Worm (Caenorhabditis elegans): ENCODE results near the gene chd-3.

chd-3 gene

DNA sequence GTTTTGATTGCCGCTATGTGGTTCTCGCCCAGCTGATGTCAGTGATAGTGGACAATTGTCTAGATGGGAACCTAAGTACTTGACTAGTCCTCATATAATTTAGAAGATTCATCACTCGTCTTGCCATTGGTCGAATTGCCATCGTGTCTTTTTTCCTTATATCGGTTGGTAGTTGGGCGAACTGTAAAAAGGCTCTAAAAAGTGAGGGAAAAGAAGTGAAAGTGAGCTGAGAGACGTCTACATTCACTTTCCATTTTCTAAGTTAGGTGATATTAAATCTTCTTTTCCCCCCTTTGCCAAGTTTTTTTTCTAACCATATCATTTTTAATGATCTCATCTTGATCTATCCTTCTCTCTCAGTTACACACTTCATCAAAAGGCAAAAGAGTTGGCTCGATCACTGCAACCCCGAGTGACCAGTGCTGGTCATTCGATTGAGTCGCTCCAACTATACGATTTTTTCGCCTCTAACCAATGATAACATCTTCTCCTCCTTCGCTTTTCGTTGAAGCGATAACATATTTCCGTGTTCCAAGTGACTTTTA lies 22.5 kb upstream of the chd-3 start:
- TF ChIP-seq mbf-1 (tag; optimal IDR thresholded peaks at IDR 0.05) = no peak
- no peak for TF ChIP-seq ZK546.5 (tag; optimal IDR thresholded peaks at IDR 0.05)
- TF ChIP-seq sma-3 (GFP tag; optimal IDR thresholded peaks at IDR 0.05) = peak; percentile 48
- no peak for TF ChIP-seq nhr-21 (tag; optimal IDR thresholded peaks at IDR 0.05)
- peak; percentile 32 for TF ChIP-seq nhr-25 (tag; optimal IDR thresholded peaks at IDR 0.05)
- no peak for TF ChIP-seq aly-2 (tag; optimal IDR thresholded peaks at IDR 0.05)
- peak; percentile 5 for TF ChIP-seq egl-27 (tag; optimal IDR thresholded peaks at IDR 0.05)
- no peak for TF ChIP-seq unc-39 (tag; optimal IDR thresholded peaks at IDR 0.05)
- peak; percentile 18 for TF ChIP-seq fos-1 (tag; optimal IDR thresholded peaks at IDR 0.05)
- no peak for TF ChIP-seq C34F6.9 (tag; optimal IDR thresholded peaks at IDR 0.05)
- TF ChIP-seq sem-4 (tag; optimal IDR thresholded peaks at IDR 0.05) = no peak
- TF ChIP-seq blmp-1 (tag; optimal IDR thresholded peaks at IDR 0.05; ENCODE audit: insufficient read depth) = peak; percentile 98
- TF ChIP-seq skn-1 (tag; optimal IDR thresholded peaks at IDR 0.05) = no peak

ce11 chrX:12873688-12874364 lies 21.4 kb upstream of the chd-3 start:
- TF ChIP-seq mdl-1 (tag; optimal IDR thresholded peaks at IDR 0.05) (peak in 1 of 2 experiments; percentile 53), unc-39 (tag; optimal IDR thresholded peaks at IDR 0.05) (no peak), nhr-129 (tag; optimal IDR thresholded peaks at IDR 0.05) (peak; percentile 79), crh-2 (tag; optimal IDR thresholded peaks at IDR 0.05) (peak; percentile 39), sma-3 (GFP tag; optimal IDR thresholded peaks at IDR 0.05) (peak; percentile 33), ama-1 (optimal IDR thresholded peaks at IDR 0.05) (no peak), sma-9 (GFP tag; optimal IDR thresholded peaks at IDR 0.05) (peak; percentile 81), sma-9 (tag; optimal IDR thresholded peaks at IDR 0.05) (no peak), nhr-237 (tag; optimal IDR thresholded peaks at IDR 0.05) (no peak), nhr-6 (tag; optimal IDR thresholded peaks at IDR 0.05) (peak; percentile 15), F13H6.1 (tag; optimal IDR thresholded peaks at IDR 0.05) (peak; percentile 78), unc-62 (GFP tag; optimal IDR thresholded peaks at IDR 0.05) (no peak), ztf-4 (tag; optimal IDR thresholded peaks at IDR 0.05) (peak; percentile 48), lsy-2 (tag; optimal IDR thresholded peaks at IDR 0.05) (peak in 1 of 2 experiments; percentile 39)

DNA sequence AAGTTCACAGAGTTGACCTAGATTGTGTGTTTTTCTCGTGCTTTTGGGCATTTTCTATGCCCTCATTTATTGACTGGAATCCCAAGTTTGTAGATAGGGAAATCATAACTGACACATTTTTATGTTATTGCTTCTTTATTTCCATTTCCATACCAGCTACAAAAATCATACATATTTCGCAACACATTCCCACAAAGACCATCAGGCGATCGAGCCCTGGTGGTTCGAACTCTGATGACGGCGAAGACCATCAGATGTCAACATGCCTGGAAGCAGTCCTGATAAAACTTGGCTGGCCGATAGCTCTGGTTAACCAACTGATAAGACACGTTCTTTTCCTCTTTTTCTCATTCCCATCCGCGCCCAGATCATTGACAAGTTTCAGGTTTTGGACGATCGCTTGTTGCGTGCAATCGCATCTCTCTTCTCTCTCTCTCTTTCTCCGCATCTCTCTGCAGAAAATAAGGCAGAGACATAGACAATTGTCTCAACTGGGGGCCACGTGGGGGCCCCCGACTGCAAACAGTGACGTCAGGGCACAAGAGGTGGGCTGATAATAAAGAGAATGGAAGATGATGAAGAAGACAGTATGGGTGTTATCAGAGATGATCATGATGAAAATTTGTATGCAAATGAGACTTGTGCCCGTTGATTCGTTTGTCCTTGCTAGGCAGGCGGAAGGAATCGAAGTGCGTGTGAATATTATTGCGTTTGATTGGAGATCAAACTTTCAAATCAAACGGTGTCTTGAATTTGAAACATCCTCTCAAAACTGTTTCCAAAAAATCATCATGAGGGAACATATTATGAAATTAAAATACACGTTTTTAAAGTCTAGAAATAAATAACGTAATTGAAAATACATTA lies 19.9 kb upstream of the chd-3 start:
- TF ChIP-seq alr-1 (tag; optimal IDR thresholded peaks at IDR 0.05) (no peak), peb-1 (tag; optimal IDR thresholded peaks at IDR 0.05) (no peak), blmp-1 (tag; optimal IDR thresholded peaks at IDR 0.05; ENCODE audit: insufficient read depth) (peak; percentile 72), ceh-16 (tag; optimal IDR thresholded peaks at IDR 0.05) (no peak), nhr-6 (tag; optimal IDR thresholded peaks at IDR 0.05) (peak; percentile 29), ama-1 (optimal IDR thresholded peaks at IDR 0.05) (no peak), mbf-1 (tag; optimal IDR thresholded peaks at IDR 0.05) (no peak), nhr-21 (tag; optimal IDR thresholded peaks at IDR 0.05) (peak; percentile 96), nhr-237 (tag; optimal IDR thresholded peaks at IDR 0.05) (no peak), F13H6.1 (tag; optimal IDR thresholded peaks at IDR 0.05) (peak; percentile 98), lsy-2 (tag; optimal IDR thresholded peaks at IDR 0.05) (peak; percentile 23 to 79), Y55F3AM.14 (GFP tag; optimal IDR thresholded peaks at IDR 0.05) (peak; percentile 90), sma-3 (GFP tag; optimal IDR thresholded peaks at IDR 0.05) (peak; percentile 98), ztf-11 (tag; optimal IDR thresholded peaks at IDR 0.05) (no peak), lin-11 (tag; optimal IDR thresholded peaks at IDR 0.05) (no peak), nhr-10 (tag; optimal IDR thresholded peaks at IDR 0.05) (peak; percentile 64), crh-2 (tag; optimal IDR thresholded peaks at IDR 0.05) (peak; percentile 97), ztf-1 (GFP tag; conservative IDR thresholded peaks at IDR 0.05) (no peak), gmeb-1 (tag; optimal IDR thresholded peaks at IDR 0.05) (peak; percentile 77), mab-5 (tag; optimal IDR thresholded peaks at IDR 0.05) (peak; percentile 1), R02D3.7 (tag; optimal IDR thresholded peaks at IDR 0.05) (no peak), unc-62 (GFP tag; optimal IDR thresholded peaks at IDR 0.05) (no peak), sma-9 (GFP tag; optimal IDR thresholded peaks at IDR 0.05) (peak; percentile 99), sma-9 (tag; optimal IDR thresholded peaks at IDR 0.05) (peak; percentile 90), skn-1 (tag; optimal IDR thresholded peaks at IDR 0.05) (peak; percentile 49), nhr-11 (tag; optimal IDR thresholded peaks at IDR 0.05) (no peak), ZK546.5 (tag; optimal IDR thresholded peaks at IDR 0.05) (no peak), lin-39 (tag; optimal IDR thresholded peaks at IDR 0.05) (no peak), mdl-1 (tag; optimal IDR thresholded peaks at IDR 0.05) (peak; percentile 99), nhr-77 (tag; optimal IDR thresholded peaks at IDR 0.05) (peak; percentile 63), nhr-25 (tag; optimal IDR thresholded peaks at IDR 0.05) (peak; percentile 92), sem-4 (tag; optimal IDR thresholded peaks at IDR 0.05) (peak; percentile 80), lin-13 (GFP tag; optimal IDR thresholded peaks at IDR 0.05) (peak; percentile 74), elt-1 (tag; optimal IDR thresholded peaks at IDR 0.05) (no peak), aly-2 (tag; optimal IDR thresholded peaks at IDR 0.05) (no peak), ztf-4 (tag; optimal IDR thresholded peaks at IDR 0.05) (peak; percentile 88), zag-1 (tag; optimal IDR thresholded peaks at IDR 0.05) (no peak), fos-1 (tag; optimal IDR thresholded peaks at IDR 0.05) (peak; percentile 97), nhr-12 (tag; optimal IDR thresholded peaks at IDR 0.05) (no peak), egl-27 (tag; optimal IDR thresholded peaks at IDR 0.05) (peak; percentile 93)
